Worm (Caenorhabditis elegans) whole organism, mixed stage, embryonic: ENCODE results near the gene dhcr-7.
A peak's percentile ranks its signal among the peaks of the same experiment; 100 is the strongest.

ENCODE experiments used
- M03D4.4 ChIP-seq: sonication (generic microtip); optimal IDR thresholded peaks from 2 replicates; lab custom pipeline; 2017; ENCODE audit warnings: mild to moderate bottlenecking, missing genetic modification characterization, missing compliant biosample characterization
- bed-3 ChIP-seq: fragments of 200-800 bp; sonication (Bioruptor generic); optimal IDR thresholded peaks from 3 replicates; lab custom pipeline; 2018; ENCODE audit warnings: mild to moderate bottlenecking, missing genetic modification characterization, moderate library complexity, missing compliant biosample characterization
- blmp-1 ChIP-seq: fragments of 150-350 bp; optimal IDR thresholded peaks from 2 replicates; lab custom pipeline; 2014; ENCODE audit warnings: missing biosample characterization, missing genetic modification characterization
- ceh-39 ChIP-seq: fragments of 150-350 bp; optimal IDR thresholded peaks from 2 replicates; lab custom pipeline; 2014; ENCODE audit warnings: missing biosample characterization, missing genetic modification characterization
- ceh-43 ChIP-seq: fragments of 200-800 bp; sonication (Bioruptor generic); optimal IDR thresholded peaks from 2 replicates; lab custom pipeline; 2018; ENCODE audit warnings: mild to moderate bottlenecking, missing genetic modification characterization, moderate library complexity, missing compliant biosample characterization
- ceh-83 ChIP-seq: fragments of 200-800 bp; sonication (Bioruptor generic); optimal IDR thresholded peaks from 2 replicates; lab custom pipeline; 2018; ENCODE audit warnings: mild to moderate bottlenecking, missing genetic modification characterization, missing compliant biosample characterization
- ces-1 ChIP-seq: fragments of 150-350 bp; optimal IDR thresholded peaks from 2 replicates; lab custom pipeline; 2014; ENCODE audit warnings: missing biosample characterization, missing genetic modification reagents, missing genetic modification characterization
- cnd-1 ChIP-seq: fragments of 200-800 bp; sonication (Bioruptor generic); optimal IDR thresholded peaks from 2 replicates; lab custom pipeline; 2018; ENCODE audit warnings: mild to moderate bottlenecking, missing genetic modification characterization, missing compliant biosample characterization
- drap-1 ChIP-seq: fragments of 200-800 bp; sonication (Bioruptor generic); optimal IDR thresholded peaks from 3 replicates; lab custom pipeline; 2018; ENCODE audit warnings: mild to moderate bottlenecking, missing genetic modification characterization, missing compliant biosample characterization
- elt-1 ChIP-seq: sonication (generic microtip); optimal IDR thresholded peaks from 2 replicates; lab custom pipeline; 2017; ENCODE audit warnings: missing genetic modification characterization, mild to moderate bottlenecking, missing compliant biosample characterization, antibody characterized with exemption, moderate library complexity, borderline replicate concordance; ENCODE audit not compliant: insufficient read depth
- flh-1 ChIP-seq: fragments of 200-800 bp; sonication (Bioruptor generic); optimal IDR thresholded peaks from 2 replicates; lab custom pipeline; 2018; ENCODE audit warnings: mild to moderate bottlenecking, missing genetic modification characterization, moderate library complexity, missing compliant biosample characterization
- ham-2 ChIP-seq: fragments of 200-800 bp; sonication (Bioruptor generic); optimal IDR thresholded peaks from 2 replicates; lab custom pipeline; 2018; ENCODE audit warnings: mild to moderate bottlenecking, missing genetic modification characterization, missing compliant biosample characterization
- hlh-1 ChIP-seq: fragments of 150-350 bp; optimal IDR thresholded peaks from 2 replicates; lab custom pipeline; 2014; ENCODE audit warnings: missing biosample characterization, missing genetic modification reagents, missing genetic modification characterization
- lin-13 ChIP-seq: fragments of 150-350 bp; optimal IDR thresholded peaks from 2 replicates; lab custom pipeline; 2014; ENCODE audit warnings: missing biosample characterization, missing genetic modification characterization
- lin-32 ChIP-seq: fragments of 200-800 bp; sonication (Bioruptor generic); optimal IDR thresholded peaks from 2 replicates; lab custom pipeline; 2018; ENCODE audit warnings: mild to moderate bottlenecking, missing genetic modification characterization, missing compliant biosample characterization
- lsy-2 ChIP-seq: fragments of 150-350 bp; optimal IDR thresholded peaks from 2 replicates; lab custom pipeline; 2014; ENCODE audit warnings: missing biosample characterization, missing genetic modification characterization
- mab-5 ChIP-seq: fragments of 150-350 bp; optimal IDR thresholded peaks from 2 replicates; lab custom pipeline; 2014; ENCODE audit warnings: missing biosample characterization, missing genetic modification characterization
- mls-2 ChIP-seq: sonication (generic microtip); optimal IDR thresholded peaks from 2 replicates; lab custom pipeline; 2016; ENCODE audit warnings: mild to moderate bottlenecking, missing genetic modification characterization, moderate library complexity, missing compliant biosample characterization
- nhr-237 ChIP-seq: fragments of 150-350 bp; optimal IDR thresholded peaks from 2 replicates; lab custom pipeline; 2014; ENCODE audit warnings: missing biosample characterization, missing genetic modification characterization
- nhr-76 ChIP-seq: sonication (generic microtip); optimal IDR thresholded peaks from 2 replicates; lab custom pipeline; 2017; ENCODE audit warnings: missing biosample characterization, missing genetic modification characterization
- sem-2 ChIP-seq: fragments of 200-800 bp; sonication (Bioruptor generic); optimal IDR thresholded peaks from 2 replicates; lab custom pipeline; 2018; ENCODE audit warnings: mild to moderate bottlenecking, missing genetic modification characterization, missing compliant biosample characterization
- snpc-4 ChIP-seq: fragments of 150-350 bp; optimal IDR thresholded peaks from 2 replicates; lab custom pipeline; 2014; ENCODE audit warnings: missing biosample characterization, missing genetic modification characterization
- sptf-1 ChIP-seq: sonication (generic microtip); optimal IDR thresholded peaks from 2 replicates; lab custom pipeline; 2017; ENCODE audit warnings: mild to moderate bottlenecking, missing genetic modification characterization, moderate library complexity, missing compliant biosample characterization
- tbx-8 ChIP-seq: fragments of 200-800 bp; sonication (Bioruptor generic); optimal IDR thresholded peaks from 2 replicates; lab custom pipeline; 2018; ENCODE audit warnings: mild to moderate bottlenecking, missing genetic modification characterization, moderate library complexity, missing compliant biosample characterization
- unc-120 ChIP-seq: sonication (generic microtip); optimal IDR thresholded peaks from 2 replicates; lab custom pipeline; 2017; ENCODE audit warnings: missing genetic modification characterization, missing compliant biosample characterization; ENCODE audit not compliant: poor library complexity, severe bottlenecking
- unc-39 ChIP-seq: fragments of 150-350 bp; optimal IDR thresholded peaks from 2 replicates; lab custom pipeline; 2014; ENCODE audit warnings: missing biosample characterization, missing genetic modification characterization
- unc-62 ChIP-seq: fragments of 150-350 bp; optimal IDR thresholded peaks from 2 replicates; lab custom pipeline; 2014; ENCODE audit warnings: missing biosample characterization, missing genetic modification reagents, missing genetic modification characterization
- zip-8 ChIP-seq: fragments of 150-350 bp; optimal IDR thresholded peaks from 2 replicates; lab custom pipeline; 2014; ENCODE audit warnings: missing biosample characterization, missing genetic modification characterization

Gene dhcr-7

DNA sequence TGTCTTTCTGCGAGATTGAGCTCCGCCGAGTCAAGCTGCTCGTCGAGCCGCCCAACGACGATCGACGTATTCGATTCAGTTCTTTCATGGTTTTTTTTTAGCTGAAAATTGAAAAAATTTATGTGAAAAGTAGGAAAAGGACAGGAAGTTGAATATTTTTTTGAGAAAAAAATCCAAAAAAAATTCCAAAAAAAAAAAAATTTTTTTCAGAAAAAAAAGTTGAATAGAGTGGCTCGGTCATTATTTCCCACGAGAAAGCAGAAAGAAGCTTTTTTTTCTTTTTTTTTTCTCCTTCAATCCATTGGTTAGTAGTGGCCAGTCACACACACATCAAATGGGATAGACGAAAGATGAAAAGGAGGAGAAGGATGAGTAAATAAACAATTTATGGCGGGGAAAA lies at the start of gene dhcr-7:
Gene dhcr-7, minus strand, starts transcription at position 101 of the 400 bp plus-strand sequence.
- TF ChIP-seq elt-1 (no peak), unc-120 (no peak), nhr-237 (tag; lab: Kevin White, UChicago) (no peak), cnd-1 (tag; lab: Kevin White, UChicago) (no peak), unc-62 (no peak), lsy-2 (tag; lab: Kevin White, UChicago) (no peak), lin-13 (tag; lab: Kevin White, UChicago) (no peak), lin-32 (no peak), snpc-4 (tag; lab: Kevin White, UChicago) (no peak), flh-1 (GFP tag; lab: Kevin White, UChicago) (no peak), ceh-83 (GFP tag; lab: Kevin White, UChicago) (no peak), M03D4.4 (tag; lab: Kevin White, UChicago) (no peak), sptf-1 (tag; lab: Kevin White, UChicago) (no peak), tbx-8 (no peak)

DNA sequence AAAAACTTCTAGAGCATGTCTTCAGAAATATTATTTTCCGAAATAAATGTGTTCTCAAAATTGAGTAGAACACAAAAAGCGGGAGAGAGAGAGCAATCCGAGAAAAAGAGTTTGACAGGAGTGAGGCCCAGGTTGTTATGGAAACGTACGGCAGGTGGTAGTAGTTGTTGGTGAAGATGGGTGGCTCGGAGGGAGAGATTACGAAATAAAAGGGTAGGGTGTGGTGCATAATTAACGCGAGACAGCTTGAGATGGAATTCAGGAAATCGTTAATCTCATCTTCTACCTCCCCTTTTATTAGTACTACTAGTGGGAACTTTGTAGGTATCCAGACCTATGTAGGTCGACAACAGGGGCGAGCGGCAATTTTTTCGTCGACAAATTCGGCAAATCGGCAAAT lies 48.9 kb upstream of the dhcr-7 start, which contains the start of gene famh-161:
Gene famh-161, minus strand, starts transcription at position 101 of the 400 bp plus-strand sequence.
- peak; percentile 15 for TF ChIP-seq ces-1 (GFP tag; lab: Kevin White, UChicago)
- TF ChIP-seq unc-62: no peak
- no peak for TF ChIP-seq nhr-76 (tag; lab: Kevin White, UChicago)
- no peak for TF ChIP-seq blmp-1 (tag; lab: Kevin White, UChicago)

DNA sequence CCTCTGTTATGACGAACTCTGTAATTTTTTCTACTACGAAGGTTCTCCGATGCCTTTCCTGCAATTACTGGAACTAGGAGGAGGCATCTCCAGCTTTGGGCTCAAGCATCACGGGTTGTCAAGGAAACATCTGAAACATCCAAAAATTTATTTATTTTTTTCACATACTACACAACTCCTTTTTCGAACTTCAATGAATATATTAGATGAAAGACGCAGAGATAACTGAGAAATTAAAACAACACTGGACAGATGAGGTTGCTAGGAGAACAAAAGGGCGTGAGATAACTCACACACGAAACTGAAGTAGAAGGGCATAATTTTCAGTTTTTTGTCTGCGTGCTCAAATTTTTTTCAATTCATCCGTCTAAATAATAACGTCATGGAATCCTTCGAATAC lies 42.3 kb upstream of the dhcr-7 start, which contains the start of gene Y38H6C.13:
Gene Y38H6C.13, plus strand, starts transcription at position 301 of the 400 bp plus-strand sequence.
- TF ChIP-seq mab-5 (tag; lab: Kevin White, UChicago) (no peak), unc-39 (tag; lab: Kevin White, UChicago) (no peak)

DNA sequence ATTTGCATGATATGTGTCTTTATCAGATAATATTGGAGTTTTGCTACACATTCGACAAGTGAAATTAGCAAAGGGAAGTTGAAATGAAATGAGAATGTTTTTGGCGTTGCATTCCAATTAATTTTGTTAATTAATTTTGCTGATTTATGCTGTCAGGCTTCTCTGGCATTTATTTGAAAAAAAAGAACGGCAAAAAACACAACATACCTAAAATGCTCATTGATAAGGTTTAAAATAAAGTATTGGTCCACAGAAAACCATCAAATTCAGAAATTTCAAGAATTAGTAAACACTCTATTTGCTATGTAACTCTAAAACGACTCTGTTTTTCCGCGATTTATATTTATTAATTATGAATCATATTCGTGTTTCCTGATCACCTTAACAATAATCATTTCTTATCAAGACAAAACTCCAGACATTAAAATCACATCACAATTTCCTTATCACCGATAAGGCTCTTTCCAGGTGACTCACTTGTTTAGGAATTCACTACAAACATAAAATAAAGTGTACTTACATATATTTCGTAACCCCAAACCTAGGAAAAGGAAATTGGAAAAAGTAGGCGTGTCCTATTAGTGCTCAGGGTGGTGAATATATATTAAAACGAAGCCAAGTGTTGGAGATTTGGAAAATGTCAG lies 40.8 kb upstream of the dhcr-7 start, which contains the start of the genes srh-166 and Y38H6C.24:
Gene srh-166, minus strand, starts transcription at position 51 of the 644 bp plus-strand sequence.
Gene Y38H6C.24, plus strand, starts transcription at position 620 of the 644 bp plus-strand sequence.
- TF ChIP-seq drap-1 (GFP tag; lab: Kevin White, UChicago) (no peak), flh-1 (GFP tag; lab: Kevin White, UChicago) (no peak), nhr-237 (tag; lab: Kevin White, UChicago) (no peak), lsy-2 (tag; lab: Kevin White, UChicago) (no peak), nhr-76 (tag; lab: Kevin White, UChicago) (no peak), zip-8 (tag; lab: Kevin White, UChicago) (no peak), snpc-4 (tag; lab: Kevin White, UChicago) (no peak), unc-39 (tag; lab: Kevin White, UChicago) (no peak), ceh-39 (no peak), ham-2 (no peak)

DNA sequence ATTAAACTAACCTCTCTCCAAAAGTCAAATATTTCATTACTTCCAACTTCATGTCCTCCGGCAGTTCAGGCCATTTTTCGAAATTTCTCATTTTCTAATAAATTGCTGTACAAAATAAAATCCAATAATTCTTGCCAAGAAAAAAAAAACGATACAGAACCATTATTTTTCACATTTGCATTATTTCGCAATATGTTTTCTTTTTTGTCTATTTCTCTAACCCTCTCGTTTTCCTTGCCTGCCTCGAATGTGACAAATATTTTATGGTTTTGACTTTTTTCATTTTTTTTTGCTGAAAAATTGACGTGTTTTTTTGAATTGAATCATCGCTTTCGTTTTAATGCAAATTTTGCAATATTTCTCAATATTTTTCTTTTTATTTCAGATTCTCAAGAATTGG lies 37.0 kb upstream of the dhcr-7 start, which contains the start of the genes Y38H6C.9 and fbxa-150:
Gene Y38H6C.9, minus strand, starts transcription at position 52 of the 400 bp plus-strand sequence.
Gene fbxa-150, plus strand, starts transcription at position 380 of the 400 bp plus-strand sequence.
- TF ChIP-seq unc-39 (tag; lab: Kevin White, UChicago) (no peak), hlh-1 (tag; lab: Kevin White, UChicago) (no peak), blmp-1 (tag; lab: Kevin White, UChicago) (no peak), elt-1 (no peak)

DNA sequence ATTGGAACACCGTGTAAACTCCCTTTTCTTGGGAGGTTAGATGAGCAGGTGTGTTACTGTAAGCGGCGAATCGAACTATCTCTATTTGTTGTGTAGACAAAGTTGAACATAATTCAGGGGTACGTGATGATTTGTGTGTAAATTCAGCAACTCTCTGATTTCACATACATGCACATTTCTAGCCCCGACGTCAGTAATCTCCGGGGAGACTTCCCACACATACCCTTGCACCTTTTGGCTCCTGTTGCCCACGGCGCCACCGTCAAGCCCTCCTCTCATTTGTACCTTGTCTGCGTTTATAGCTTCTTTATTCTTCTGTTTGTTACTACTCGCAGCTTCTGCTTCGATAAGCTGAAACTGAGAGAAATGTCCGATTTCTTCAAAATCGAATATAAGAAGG lies 33.7 kb upstream of the dhcr-7 start, which contains the start of gene Y38H6C.25:
Gene Y38H6C.25, plus strand, starts transcription at position 301 of the 400 bp plus-strand sequence.
- TF ChIP-seq hlh-1 (tag; lab: Kevin White, UChicago) (no peak), unc-62 (no peak), mls-2 (no peak), drap-1 (GFP tag; lab: Kevin White, UChicago) (no peak), ceh-43 (no peak), bed-3 (no peak), sem-2 (GFP tag; lab: Kevin White, UChicago) (no peak), lsy-2 (tag; lab: Kevin White, UChicago) (no peak), elt-1 (no peak), tbx-8 (no peak), flh-1 (GFP tag; lab: Kevin White, UChicago) (no peak)
